Fruit fly (Drosophila melanogaster) whole organism, prepupa: ENCODE measurements around the gene CG7099.

Experiments used
- Blimp-1 ChIP-seq: fragments of 200-800 bp; sonication (Bioruptor generic); optimal IDR thresholded peaks from 3 replicates; lab custom pipeline; 2017; ENCODE audit warnings: missing biosample characterization, missing genetic modification characterization, mild to moderate bottlenecking, moderate library complexity, missing genetic modification reagents
- CG10631 ChIP-seq: fragments of 200-800 bp; sonication (Bioruptor generic); optimal IDR thresholded peaks from 2 replicates; lab custom pipeline; 2016; ENCODE audit warnings: missing biosample characterization, missing genetic modification characterization
- CG10669 ChIP-seq: fragments of 200-800 bp; sonication (Bioruptor generic); optimal IDR thresholded peaks from 3 replicates; lab custom pipeline; 2018; ENCODE audit warnings: missing biosample characterization, mild to moderate bottlenecking, missing genetic modification characterization, moderate library complexity
- CG11294 ChIP-seq: fragments of 200-800 bp; sonication (Bioruptor generic); IDR thresholded peaks from 2 replicates; pipeline ENCODE4 v1.3.6; 2022; ENCODE audit warnings: missing biosample characterization, missing genetic modification characterization
- CG11762 ChIP-seq: fragments of 200-800 bp; sonication (Bioruptor generic); optimal IDR thresholded peaks from 3 replicates; lab custom pipeline; 2016; ENCODE audit warnings: missing biosample characterization, missing genetic modification characterization; ENCODE audit not compliant: insufficient read depth
- CG11902 ChIP-seq: fragments of 200-800 bp; sonication (Bioruptor generic); optimal IDR thresholded peaks from 3 replicates; lab custom pipeline; 2016; ENCODE audit warnings: missing biosample characterization, missing genetic modification characterization
- CG15336 ChIP-seq: fragments of 200-800 bp; sonication (Bioruptor generic); IDR thresholded peaks from 2 replicates; pipeline ENCODE4 v1.3.6; 2022; ENCODE audit warnings: missing biosample characterization, missing genetic modification characterization
- CG16779 ChIP-seq: fragments of 200-800 bp; sonication (Bioruptor generic); optimal IDR thresholded peaks from 3 replicates; lab custom pipeline; 2017; ENCODE audit warnings: missing biosample characterization, mild to moderate bottlenecking, missing genetic modification characterization
- CG3032 ChIP-seq: fragments of 200-800 bp; optimal IDR thresholded peaks from 2 replicates; lab custom pipeline; 2019; ENCODE audit warnings: missing biosample characterization, mild to moderate bottlenecking, missing genetic modification characterization, moderate library complexity
- CG31627 ChIP-seq: fragments of 200-800 bp; sonication (Bioruptor generic); optimal IDR thresholded peaks from 3 replicates; lab custom pipeline; 2016; ENCODE audit warnings: missing biosample characterization, missing genetic modification characterization
- CG32006 ChIP-seq: fragments of 200-800 bp; sonication (Bioruptor generic); optimal IDR thresholded peaks from 3 replicates; lab custom pipeline; 2017; ENCODE audit warnings: missing biosample characterization, mild to moderate bottlenecking, missing genetic modification characterization
- CG34406 ChIP-seq: fragments of 200-800 bp; sonication (Bioruptor generic); optimal IDR thresholded peaks from 3 replicates; lab custom pipeline; 2016; ENCODE audit warnings: missing biosample characterization, missing genetic modification characterization
- CG3919 ChIP-seq: fragments of 200-800 bp; sonication (Bioruptor generic); optimal IDR thresholded peaks from 3 replicates; lab custom pipeline; 2016; ENCODE audit warnings: missing biosample characterization, missing genetic modification characterization
- CG4318 ChIP-seq: fragments of 200-800 bp; sonication (Bioruptor generic); optimal IDR thresholded peaks from 3 replicates; lab custom pipeline; 2017; ENCODE audit warnings: missing biosample characterization, mild to moderate bottlenecking, missing genetic modification characterization
- CG6163 ChIP-seq: fragments of 200-800 bp; sonication (Bioruptor generic); IDR thresholded peaks from 3 replicates; pipeline ENCODE4 v1.3.6; 2022; ENCODE audit warnings: missing biosample characterization, missing genetic modification characterization
- CG6792 ChIP-seq: fragments of 200-800 bp; sonication (Bioruptor generic); optimal IDR thresholded peaks from 3 replicates; lab custom pipeline; 2016; ENCODE audit warnings: missing biosample characterization, missing genetic modification characterization
- CG6808 ChIP-seq: fragments of 200-800 bp; sonication (Bioruptor generic); optimal IDR thresholded peaks from 3 replicates; lab custom pipeline; 2017; ENCODE audit warnings: missing biosample characterization, missing genetic modification characterization, mild to moderate bottlenecking, moderate library complexity, missing genetic modification reagents
- Eip78C ChIP-seq: fragments of 200-800 bp; sonication (Bioruptor generic); peaks from one replicate; lab custom pipeline; 2016; ENCODE audit warnings: missing biosample characterization, missing genetic modification characterization
- Eip93F ChIP-seq: fragments of 200-800 bp; sonication (Bioruptor generic); optimal IDR thresholded peaks from 2 replicates; lab custom pipeline; 2016; ENCODE audit warnings: missing biosample characterization, mild to moderate bottlenecking, missing genetic modification characterization
- Ets21C ChIP-seq: fragments of 200-800 bp; sonication (Bioruptor generic); optimal IDR thresholded peaks from 3 replicates; lab custom pipeline; 2016; ENCODE audit warnings: missing biosample characterization, missing genetic modification characterization
- Ets96B ChIP-seq: fragments of 200-800 bp; optimal IDR thresholded peaks from 2 replicates; lab custom pipeline; 2019; ENCODE audit warnings: missing biosample characterization, mild to moderate bottlenecking, missing genetic modification characterization, moderate library complexity
- Gug ChIP-seq: fragments of 200-800 bp; sonication (Bioruptor generic); IDR thresholded peaks from 2 replicates; pipeline ENCODE4 v1.3.6; 2022; ENCODE audit warnings: missing biosample characterization, missing genetic modification characterization
- Hr38 ChIP-seq: sonication (Bioruptor generic); optimal IDR thresholded peaks from 2 replicates; lab custom pipeline; 2016; ENCODE audit warnings: missing biosample characterization, missing genetic modification characterization
- Hr39 ChIP-seq: fragments of 200-800 bp; sonication (Bioruptor generic); optimal IDR thresholded peaks from 2 replicates; lab custom pipeline; 2016; ENCODE audit warnings: missing biosample characterization, missing genetic modification characterization
- Hr4 ChIP-seq: fragments of 200-800 bp; sonication (Bioruptor generic); optimal IDR thresholded peaks from 3 replicates; lab custom pipeline; 2016; ENCODE audit warnings: missing biosample characterization, missing genetic modification characterization
- Lpt ChIP-seq: fragments of 200-800 bp; sonication (Bioruptor generic); optimal IDR thresholded peaks from 3 replicates; lab custom pipeline; 2016; ENCODE audit warnings: missing biosample characterization, missing genetic modification characterization
- OdsH ChIP-seq: fragments of 200-800 bp; sonication (Bioruptor generic); optimal IDR thresholded peaks from 3 replicates; lab custom pipeline; 2016; ENCODE audit warnings: missing biosample characterization, missing genetic modification characterization
- Smox ChIP-seq: fragments of 200-800 bp; sonication (Bioruptor generic); optimal IDR thresholded peaks from 3 replicates; lab custom pipeline; 2016; ENCODE audit warnings: missing biosample characterization, missing genetic modification characterization
- Sox14 ChIP-seq: fragments of 200-800 bp; sonication (Bioruptor generic); optimal IDR thresholded peaks from 3 replicates; lab custom pipeline; 2016; ENCODE audit warnings: missing biosample characterization, missing genetic modification characterization
- Sox15 ChIP-seq: fragments of 200-800 bp; sonication (Bioruptor generic); optimal IDR thresholded peaks from 3 replicates; lab custom pipeline; 2016; ENCODE audit warnings: missing biosample characterization, missing genetic modification characterization
- achi ChIP-seq: fragments of 200-800 bp; sonication (Bioruptor generic); optimal IDR thresholded peaks from 3 replicates; lab custom pipeline; 2016; ENCODE audit warnings: missing biosample characterization, missing genetic modification characterization
- acj6 ChIP-seq: fragments of 200-800 bp; sonication (Bioruptor generic); optimal IDR thresholded peaks from 3 replicates; lab custom pipeline; 2016; ENCODE audit warnings: missing biosample characterization, missing genetic modification characterization
- cyc ChIP-seq: fragments of 200-800 bp; sonication (Bioruptor generic); optimal IDR thresholded peaks from 3 replicates; lab custom pipeline; 2016; ENCODE audit warnings: missing biosample characterization, missing genetic modification characterization
- dsx ChIP-seq: fragments of 200-800 bp; optimal IDR thresholded peaks from 3 replicates; lab custom pipeline; 2019; ENCODE audit warnings: missing biosample characterization, mild to moderate bottlenecking, missing genetic modification characterization, moderate library complexity; ENCODE audit not compliant: poor library complexity, severe bottlenecking
- eg ChIP-seq: fragments of 200-800 bp; sonication (Bioruptor generic); IDR thresholded peaks from 3 replicates; pipeline ENCODE4 v1.3.6; 2022; ENCODE audit warnings: missing biosample characterization, missing genetic modification characterization
- esn ChIP-seq: fragments of 200-800 bp; sonication (Bioruptor generic); optimal IDR thresholded peaks from 2 replicates; lab custom pipeline; 2016; ENCODE audit warnings: missing biosample characterization, mild to moderate bottlenecking, missing genetic modification characterization, moderate library complexity
- fd59A ChIP-seq: fragments of 200-800 bp; sonication (Bioruptor generic); optimal IDR thresholded peaks from 2 replicates; lab custom pipeline; 2017; ENCODE audit warnings: missing biosample characterization, mild to moderate bottlenecking, missing genetic modification characterization, missing genetic modification reagents
- fkh ChIP-seq: fragments of 200-800 bp; sonication (Bioruptor generic); optimal IDR thresholded peaks from 3 replicates; lab custom pipeline; 2017; ENCODE audit warnings: missing biosample characterization, mild to moderate bottlenecking, missing genetic modification characterization, moderate library complexity
- lz ChIP-seq: fragments of 200-800 bp; sonication (Bioruptor generic); optimal IDR thresholded peaks from 3 replicates; lab custom pipeline; 2016; ENCODE audit warnings: missing biosample characterization, missing genetic modification characterization
- net ChIP-seq: fragments of 200-800 bp; sonication (Bioruptor generic); optimal IDR thresholded peaks from 3 replicates; lab custom pipeline; 2016; ENCODE audit warnings: missing biosample characterization, missing genetic modification characterization
- pdm3 ChIP-seq: fragments of 200-800 bp; sonication (Bioruptor generic); optimal IDR thresholded peaks from 3 replicates; lab custom pipeline; 2016; ENCODE audit warnings: missing biosample characterization, missing genetic modification characterization
- salr ChIP-seq, 2 experiments: fragments of 200-800 bp; sonication (Bioruptor generic); optimal IDR thresholded peaks; 3 replicates each; lab custom pipeline; 2016 to 2018; ENCODE audit warnings: missing biosample characterization in 2 of 2, missing genetic modification characterization in 2 of 2, mild to moderate bottlenecking in 1 of 2
- spab ChIP-seq: fragments of 200-800 bp; sonication (Bioruptor generic); optimal IDR thresholded peaks from 2 replicates; lab custom pipeline; 2017; ENCODE audit warnings: missing biosample characterization, mild to moderate bottlenecking, missing genetic modification characterization, missing genetic modification reagents
- svp ChIP-seq: fragments of 200-800 bp; sonication (Bioruptor generic); peaks from one replicate; lab custom pipeline; 2016; ENCODE audit warnings: missing biosample characterization, missing genetic modification characterization
- topi ChIP-seq: fragments of 200-800 bp; sonication (Bioruptor generic); optimal IDR thresholded peaks from 3 replicates; lab custom pipeline; 2016; ENCODE audit warnings: missing biosample characterization, missing genetic modification characterization

CG7099 gene

dm6 chr2L:13378488-13378964, 8.8 kb upstream of the CG7099 start, which contains the start of the genes CG9302 and beta'COP:
CG9302 (minus strand) TSS chr2L:13378538.
beta'COP (plus strand) TSS chr2L:13378902.
- TF ChIP-seq CG6792 (GFP tag; lab: Kevin White, UChicago), result peak; percentile 45
- TF ChIP-seq cyc, result peak; percentile 46
- TF ChIP-seq CG11762 (GFP tag; lab: Kevin White, UChicago), result peak; percentile 32
- TF ChIP-seq Eip93F (GFP tag; lab: Kevin White, UChicago), result peak; percentile 21
- TF ChIP-seq dsx (GFP tag; lab: Kevin White, UChicago), result peak; percentile 56
- TF ChIP-seq CG11902 (GFP tag; lab: Kevin White, UChicago), result peak; percentile 55
- no peak for TF ChIP-seq Lpt (GFP tag; lab: Kevin White, UChicago)
- peak; percentile 16 for TF ChIP-seq fd59A (GFP tag; lab: Kevin White, UChicago)
- TF ChIP-seq achi (GFP tag; lab: Kevin White, UChicago), result peak; percentile 80
- TF ChIP-seq Sox14, result no peak
- peak; percentile 74 for TF ChIP-seq OdsH (GFP tag; lab: Kevin White, UChicago)
- peak; percentile 28; the same call in 1 of the 3 replicates for TF ChIP-seq eg (GFP tag; lab: Robert Waterston, UW)
- TF ChIP-seq CG31627 (GFP tag; lab: Kevin White, UChicago), result peak; percentile 61
- peak; percentile 78 for TF ChIP-seq CG3032 (tag; lab: Kevin White, UChicago)
- peak; percentile 67 for TF ChIP-seq esn (GFP tag; lab: Kevin White, UChicago)
- TF ChIP-seq pdm3 (GFP tag; lab: Kevin White, UChicago), result no peak
- TF ChIP-seq Hr4 (GFP tag; lab: Kevin White, UChicago), result no peak
- no peak for TF ChIP-seq topi (GFP tag; lab: Kevin White, UChicago)
- TF ChIP-seq acj6 (GFP tag; lab: Kevin White, UChicago), result peak; percentile 72
- TF ChIP-seq Blimp-1 (GFP tag; lab: Kevin White, UChicago), result no peak
- no peak for TF ChIP-seq CG6808 (GFP tag; lab: Kevin White, UChicago)
- TF ChIP-seq CG10631 (GFP tag; lab: Kevin White, UChicago), result peak; percentile 79
- TF ChIP-seq CG11294, result peak; percentile 14; the same call in 1 of the 2 replicates
- peak; percentile 66 for TF ChIP-seq Sox15 (GFP tag; lab: Kevin White, UChicago)
- TF ChIP-seq CG6163, result no peak
- TF ChIP-seq lz, result peak; percentile 71
- TF ChIP-seq Ets96B, result peak; percentile 60
- TF ChIP-seq Gug, result peak; percentile 47
- peak; percentile 48 for TF ChIP-seq CG34406 (GFP tag; lab: Kevin White, UChicago)

- TF ChIP-seq fkh (GFP tag; lab: Kevin White, UChicago), result no peak
- peak; percentile 23 for TF ChIP-seq esn (GFP tag; lab: Kevin White, UChicago)
- TF ChIP-seq Eip78C (GFP tag; lab: Kevin White, UChicago), result no peak
- TF ChIP-seq Hr39 (GFP tag; lab: Kevin White, UChicago), result no peak
- no peak for TF ChIP-seq Hr4 (GFP tag; lab: Kevin White, UChicago)
- TF ChIP-seq CG10631 (GFP tag; lab: Kevin White, UChicago), result peak; percentile 3
- no peak for TF ChIP-seq CG16779 (tag; lab: Kevin White, UChicago)
- TF ChIP-seq Hr38 (GFP tag; lab: Kevin White, UChicago), result no peak
- TF ChIP-seq CG15336 (GFP tag; lab: Robert Waterston, UW), result no peak
- no peak for TF ChIP-seq Ets96B
- TF ChIP-seq Eip93F (GFP tag; lab: Kevin White, UChicago), result no peak
- TF ChIP-seq CG3919 (GFP tag; lab: Kevin White, UChicago), result no peak
- no peak for TF ChIP-seq dsx (GFP tag; lab: Kevin White, UChicago)
- TF ChIP-seq Ets21C (GFP tag; lab: Kevin White, UChicago), result no peak
- TF ChIP-seq svp (GFP tag; lab: Kevin White, UChicago), result no peak
- no peak for TF ChIP-seq pdm3 (GFP tag; lab: Kevin White, UChicago)
- TF ChIP-seq CG4318 (GFP tag; lab: Kevin White, UChicago), result no peak
- TF ChIP-seq net, result no peak
- TF ChIP-seq Smox, result no peak
- no peak for TF ChIP-seq Blimp-1 (GFP tag; lab: Kevin White, UChicago)
- no peak for TF ChIP-seq spab (GFP tag; lab: Kevin White, UChicago)
- no peak for TF ChIP-seq CG10669 (GFP tag; lab: Kevin White, UChicago)
- no peak for TF ChIP-seq CG32006
- TF ChIP-seq salr (GFP tag; optimal IDR thresholded peaks at IDR 0.05; lab: Kevin White, UChicago), result no peak
- TF ChIP-seq eg (GFP tag; lab: Robert Waterston, UW), result no peak
- peak; percentile 3 for TF ChIP-seq acj6 (GFP tag; lab: Kevin White, UChicago)
- TF ChIP-seq CG11294, result no peak
These were observed 4.9 kb upstream of the CG7099 start, which contains the start of gene loqs for dm6 chr2L:13382351-13383029. loqs (plus strand) TSS chr2L:13382652.
